1 fruit fly cellular context compared by ENCODE assay signal in genomic region chr2L:14706194-14706593, dm6.
TF ChIP-seq lines count a peak whose summit lies in the region.

No protein-coding gene starts in this region.

TF ChIP-seq in whole organism, embryonic, 481 proteins besides CTCF, POLR2A, EP300 and RAD21 (continued from another document and continues in another):
- TF ChIP-seq pan (optimal IDR thresholded peaks at IDR 0.05; lab: Kevin White, UChicago) = no peak
- TF ChIP-seq pan (GFP tag; optimal IDR thresholded peaks at IDR 0.05 in 1 of 2, IDR thresholded peaks at IDR 0.05 in 1 of 2) = peak in 1 of 2 experiments; percentile 77
- TF ChIP-seq Blimp-1 (GFP tag; optimal IDR thresholded peaks at IDR 0.05; lab: Kevin White, UChicago) = peak; percentile 67
- peak; percentile 46 for TF ChIP-seq CG13424 (tag; optimal IDR thresholded peaks at IDR 0.05; lab: Kevin White, UChicago)
- peak; percentile 58 for TF ChIP-seq gsb (GFP tag; IDR thresholded peaks at IDR 0.05; lab: Robert Waterston, UW)
- TF ChIP-seq Doc2 (GFP tag; IDR thresholded peaks at IDR 0.05; lab: Robert Waterston, UW) = no peak
- TF ChIP-seq Fer2 (tag; optimal IDR thresholded peaks at IDR 0.05; lab: Kevin White, UChicago) = peak; percentile 33
- TF ChIP-seq dmrt99B (tag; optimal IDR thresholded peaks at IDR 0.05; lab: Kevin White, UChicago) = peak; percentile 66
- TF ChIP-seq al (GFP tag; IDR thresholded peaks at IDR 0.05; lab: Robert Waterston, UW) = no peak
- TF ChIP-seq CG15011 (GFP tag; optimal IDR thresholded peaks at IDR 0.05; lab: Kevin White, UChicago) = no peak
- TF ChIP-seq cas (GFP tag; IDR thresholded peaks at IDR 0.05; lab: Robert Waterston, UW) = peak; percentile 49; the same call in 1 of the 2 replicates
- no peak for TF ChIP-seq crol (GFP tag; IDR thresholded peaks at IDR 0.05; lab: Robert Waterston, UW)
- no peak for TF ChIP-seq jing (GFP tag; optimal IDR thresholded peaks at IDR 0.05; lab: Kevin White, UChicago)
- peak; percentile 37 for TF ChIP-seq CG6654 (GFP tag; optimal IDR thresholded peaks at IDR 0.05; lab: Kevin White, UChicago)
- no peak for TF ChIP-seq vnd (GFP tag; IDR thresholded peaks at IDR 0.05; lab: Robert Waterston, UW; ENCODE audit: partially characterized antibody)
- no peak for TF ChIP-seq cad (GFP tag; optimal IDR thresholded peaks at IDR 0.05; lab: Kevin White, UChicago)
- peak; percentile 44 for TF ChIP-seq D19A (tag; optimal IDR thresholded peaks at IDR 0.05; lab: Kevin White, UChicago)
- peak; percentile 62 for TF ChIP-seq kay (GFP tag; optimal IDR thresholded peaks at IDR 0.05; lab: Kevin White, UChicago)
- peak; percentile 53 for TF ChIP-seq CG14710 (tag; optimal IDR thresholded peaks at IDR 0.05; lab: Kevin White, UChicago)
- TF ChIP-seq CG2129 (GFP tag; IDR thresholded peaks at IDR 0.05; lab: Robert Waterston, UW; ENCODE audit: partially characterized antibody) = no peak
- no peak for TF ChIP-seq aop (GFP tag; IDR thresholded peaks at IDR 0.05; lab: Robert Waterston, UW)
- no peak for TF ChIP-seq dan (GFP tag; IDR thresholded peaks at IDR 0.05; lab: Robert Waterston, UW)
- peak; percentile 77 for TF ChIP-seq CG3847 (GFP tag; IDR thresholded peaks at IDR 0.05; lab: Robert Waterston, UW)
- TF ChIP-seq otp (GFP tag; IDR thresholded peaks at IDR 0.05; lab: Robert Waterston, UW) = peak; percentile 78; the same call in 2 of the 3 replicates
- TF ChIP-seq Sry-β (GFP tag; optimal IDR thresholded peaks at IDR 0.05; lab: Kevin White, UChicago) = no peak
- TF ChIP-seq Antp (GFP tag; optimal IDR thresholded peaks at IDR 0.05; lab: Kevin White, UChicago) = peak; percentile 86
- peak; percentile 45 for TF ChIP-seq CG17802 (tag; optimal IDR thresholded peaks at IDR 0.05; lab: Kevin White, UChicago)
- TF ChIP-seq mam (GFP tag; optimal IDR thresholded peaks at IDR 0.05; lab: Kevin White, UChicago) = peak; percentile 69
- peak; percentile 77 for TF ChIP-seq CG32772 (GFP tag; IDR thresholded peaks at IDR 0.05; lab: Robert Waterston, UW)
- peak; percentile 44 for TF ChIP-seq CG4730 (GFP tag; IDR thresholded peaks at IDR 0.05; lab: Robert Waterston, UW)
- no peak for TF ChIP-seq eve (GFP tag; optimal IDR thresholded peaks at IDR 0.05; lab: Kevin White, UChicago)
- TF ChIP-seq pros (GFP tag; optimal IDR thresholded peaks at IDR 0.05; lab: Kevin White, UChicago) = no peak
- TF ChIP-seq CG17568 (GFP tag; optimal IDR thresholded peaks at IDR 0.05; lab: Kevin White, UChicago) = no peak
- TF ChIP-seq tgo (GFP tag; IDR thresholded peaks at IDR 0.05; lab: Robert Waterston, UW) = peak; percentile 68
- peak; percentile 91 for TF ChIP-seq NFAT (GFP tag; IDR thresholded peaks at IDR 0.05; lab: Robert Waterston, UW)
- TF ChIP-seq CG8281 (tag; optimal IDR thresholded peaks at IDR 0.05; lab: Kevin White, UChicago) = no peak
- TF ChIP-seq CG9437 (GFP tag; optimal IDR thresholded peaks at IDR 0.05; lab: Kevin White, UChicago) = no peak
- TF ChIP-seq CG17385 (GFP tag; optimal IDR thresholded peaks at IDR 0.05; lab: Kevin White, UChicago) = no peak
- TF ChIP-seq Drgx (GFP tag; IDR thresholded peaks at IDR 0.05; lab: Robert Waterston, UW) = peak; percentile 37; the same call in 1 of the 2 replicates
- peak; percentile 23 for TF ChIP-seq fd102C (GFP tag; optimal IDR thresholded peaks at IDR 0.05; lab: Kevin White, UChicago)
- TF ChIP-seq chn (GFP tag; optimal IDR thresholded peaks at IDR 0.05; lab: Kevin White, UChicago) = peak; percentile 67
- peak; percentile 60 for TF ChIP-seq E2f2 (GFP tag; IDR thresholded peaks at IDR 0.05; lab: Robert Waterston, UW)
- TF ChIP-seq pho (GFP tag; optimal IDR thresholded peaks at IDR 0.05; lab: Kevin White, UChicago) = peak; percentile 54
- peak; percentile 62 for TF ChIP-seq CG15601 (tag; optimal IDR thresholded peaks at IDR 0.05; lab: Kevin White, UChicago)
- TF ChIP-seq CG3407 (GFP tag; optimal IDR thresholded peaks at IDR 0.05; lab: Kevin White, UChicago) = no peak
- peak; percentile 68 for TF ChIP-seq emc (GFP tag; optimal IDR thresholded peaks at IDR 0.05; lab: Kevin White, UChicago)
- peak; percentile 1 for TF ChIP-seq CG12236 (GFP tag; optimal IDR thresholded peaks at IDR 0.05; lab: Kevin White, UChicago)
- TF ChIP-seq trem (tag; optimal IDR thresholded peaks at IDR 0.05; lab: Kevin White, UChicago) = peak; percentile 68
- peak; percentile 47; the same call in 1 of the 2 replicates for TF ChIP-seq Oaz (GFP tag; IDR thresholded peaks at IDR 0.05; lab: Robert Waterston, UW)
- TF ChIP-seq CG4820 (GFP tag; optimal IDR thresholded peaks at IDR 0.05; lab: Kevin White, UChicago) = peak; percentile 77
- no peak for TF ChIP-seq GATAe (GFP tag; conservative IDR thresholded peaks at IDR 0.05; lab: Robert Waterston, UW)
- TF ChIP-seq chif (GFP tag; optimal IDR thresholded peaks at IDR 0.05; lab: Kevin White, UChicago) = peak; percentile 65 to 88
- TF ChIP-seq CG10959 (GFP tag; IDR thresholded peaks at IDR 0.05; lab: Robert Waterston, UW) = peak; percentile 81
- peak; percentile 49 for TF ChIP-seq CG4328 (GFP tag; optimal IDR thresholded peaks at IDR 0.05; lab: Kevin White, UChicago)
- TF ChIP-seq ewg (GFP tag; optimal IDR thresholded peaks at IDR 0.05; lab: Kevin White, UChicago) = peak; percentile 23
- peak; percentile 56 for TF ChIP-seq CG7271 (tag; optimal IDR thresholded peaks at IDR 0.05; lab: Kevin White, UChicago)
- TF ChIP-seq CG34376 (GFP tag; optimal IDR thresholded peaks at IDR 0.05; lab: Kevin White, UChicago) = peak; percentile 16
- TF ChIP-seq CG18011 (GFP tag; optimal IDR thresholded peaks at IDR 0.05; lab: Kevin White, UChicago) = no peak
- peak; percentile 58 for TF ChIP-seq Bteb2 (GFP tag; optimal IDR thresholded peaks at IDR 0.05; lab: Kevin White, UChicago)
- peak; percentile 48 for TF ChIP-seq Ets97D (GFP tag; optimal IDR thresholded peaks at IDR 0.05; lab: Kevin White, UChicago)
- TF ChIP-seq CG10543 (GFP tag; optimal IDR thresholded peaks at IDR 0.05; lab: Kevin White, UChicago) = no peak
- no peak for TF ChIP-seq exex (tag; optimal IDR thresholded peaks at IDR 0.05; lab: Kevin White, UChicago)
- TF ChIP-seq gro (GFP tag; optimal IDR thresholded peaks at IDR 0.05; lab: Kevin White, UChicago) = peak; percentile 70
- TF ChIP-seq unc-4 (GFP tag; IDR thresholded peaks at IDR 0.05; lab: Robert Waterston, UW; ENCODE audit: partially characterized antibody) = no peak
- peak; percentile 51 for TF ChIP-seq CG15269 (tag; optimal IDR thresholded peaks at IDR 0.05; lab: Kevin White, UChicago)
- TF ChIP-seq E2f1 (GFP tag; IDR thresholded peaks at IDR 0.05; lab: Robert Waterston, UW) = peak; percentile 68
- TF ChIP-seq Bdp1 (GFP tag; optimal IDR thresholded peaks at IDR 0.05; lab: Kevin White, UChicago) = peak; percentile 42
- TF ChIP-seq gcm (GFP tag; optimal IDR thresholded peaks at IDR 0.05; lab: Kevin White, UChicago) = no peak
- no peak for TF ChIP-seq psq (GFP tag; optimal IDR thresholded peaks at IDR 0.05; lab: Kevin White, UChicago)
- TF ChIP-seq Poxn (GFP tag; IDR thresholded peaks at IDR 0.05; lab: Robert Waterston, UW) = no peak
- TF ChIP-seq Xrp1 (GFP tag; IDR thresholded peaks at IDR 0.05; lab: Robert Waterston, UW) = peak; percentile 56; the same call in 1 of the 2 replicates
- TF ChIP-seq z (GFP tag; IDR thresholded peaks at IDR 0.05; lab: Robert Waterston, UW) = no peak; the same call in 2 of the 3 replicates
- peak; percentile 4 for TF ChIP-seq D19B (GFP tag; optimal IDR thresholded peaks at IDR 0.05; lab: Kevin White, UChicago)
- TF ChIP-seq gce (GFP tag; IDR thresholded peaks at IDR 0.05; lab: Robert Waterston, UW) = no peak
- TF ChIP-seq CG8924 (tag; optimal IDR thresholded peaks at IDR 0.05; lab: Kevin White, UChicago) = no peak
- peak; percentile 84 for TF ChIP-seq Atf-2 (GFP tag; optimal IDR thresholded peaks at IDR 0.05; lab: Kevin White, UChicago)
- peak; percentile 37; the same call in 1 of the 2 replicates for TF ChIP-seq CG6272 (GFP tag; IDR thresholded peaks at IDR 0.05; lab: Robert Waterston, UW)
- TF ChIP-seq twi (tag; optimal IDR thresholded peaks at IDR 0.05; lab: Kevin White, UChicago) = peak; percentile 48
- no peak for TF ChIP-seq sqz (GFP tag; optimal IDR thresholded peaks at IDR 0.05; lab: Kevin White, UChicago)
- peak; percentile 88 for TF ChIP-seq CG11247 (GFP tag; IDR thresholded peaks at IDR 0.05; lab: Robert Waterston, UW)
- peak; percentile 97 for TF ChIP-seq Med (GFP tag; lab: Kevin White, UChicago)
- TF ChIP-seq dm (GFP tag; optimal IDR thresholded peaks at IDR 0.05; lab: Kevin White, UChicago) = peak; percentile 26
- no peak for TF ChIP-seq CG42726 (GFP tag; IDR thresholded peaks at IDR 0.05; lab: Robert Waterston, UW; ENCODE audit: partially characterized antibody)
- TF ChIP-seq CG2889 (GFP tag; IDR thresholded peaks at IDR 0.05; lab: Robert Waterston, UW) = no peak
- TF ChIP-seq CG4707 (GFP tag; optimal IDR thresholded peaks at IDR 0.05; lab: Kevin White, UChicago) = no peak
- peak; percentile 76 for TF ChIP-seq Side (GFP tag; optimal IDR thresholded peaks at IDR 0.05; lab: Kevin White, UChicago)
- TF ChIP-seq CG15514 (GFP tag; optimal IDR thresholded peaks at IDR 0.05; lab: Kevin White, UChicago) = peak; percentile 66
- TF ChIP-seq C15 (GFP tag; IDR thresholded peaks at IDR 0.05; lab: Robert Waterston, UW) = no peak
- peak; percentile 72 for TF ChIP-seq HLH3B (GFP tag; IDR thresholded peaks at IDR 0.05; lab: Robert Waterston, UW)
- peak; percentile 27 for TF ChIP-seq CG10565 (GFP tag; optimal IDR thresholded peaks at IDR 0.05; lab: Kevin White, UChicago)
- TF ChIP-seq repo (GFP tag; optimal IDR thresholded peaks at IDR 0.05; lab: Kevin White, UChicago) = peak; percentile 78
- peak; percentile 87 for TF ChIP-seq Rfx (GFP tag; IDR thresholded peaks at IDR 0.05; lab: Robert Waterston, UW)
- peak; percentile 28 for TF ChIP-seq wek (GFP tag; optimal IDR thresholded peaks at IDR 0.05; lab: Kevin White, UChicago)
- TF ChIP-seq slbo (GFP tag; IDR thresholded peaks at IDR 0.05; lab: Robert Waterston, UW) = peak; percentile 73
- 0 out of 2 replicates have a peak, but pooled peaks have one; percentile 45 for TF ChIP-seq Taf1 (GFP tag; IDR thresholded peaks at IDR 0.05; lab: Robert Waterston, UW)
- no peak for TF ChIP-seq Kr (GFP tag; optimal IDR thresholded peaks at IDR 0.05; lab: Kevin White, UChicago)
- TF ChIP-seq pita (GFP tag; optimal IDR thresholded peaks at IDR 0.05; lab: Kevin White, UChicago) = peak; percentile 46
- no peak for TF ChIP-seq zfh2 (GFP tag; optimal IDR thresholded peaks at IDR 0.05; lab: Kevin White, UChicago)
- TF ChIP-seq CG2712 (tag; optimal IDR thresholded peaks at IDR 0.05; lab: Kevin White, UChicago) = peak; percentile 78
- TF ChIP-seq CG18476 (GFP tag; optimal IDR thresholded peaks at IDR 0.05; lab: Kevin White, UChicago) = peak; percentile 12
- TF ChIP-seq CG8765 (GFP tag; IDR thresholded peaks at IDR 0.05; lab: Robert Waterston, UW) = peak; percentile 42; the same call in 1 of the 2 replicates
- peak; percentile 36 for TF ChIP-seq CG3065 (GFP tag; optimal IDR thresholded peaks at IDR 0.05; lab: Kevin White, UChicago)
- no peak for TF ChIP-seq crp (GFP tag; optimal IDR thresholded peaks at IDR 0.05; lab: Kevin White, UChicago)
- TF ChIP-seq CG4424 (GFP tag; optimal IDR thresholded peaks at IDR 0.05; lab: Kevin White, UChicago) = peak; percentile 82
- no peak for TF ChIP-seq ham (GFP tag; IDR thresholded peaks at IDR 0.05; lab: Robert Waterston, UW)
- 0 out of 3 replicates have a peak, but pooled peaks have one; percentile 29 for TF ChIP-seq CG6175 (GFP tag; IDR thresholded peaks at IDR 0.05; lab: Robert Waterston, UW)
- TF ChIP-seq sc (optimal IDR thresholded peaks at IDR 0.05; lab: Kevin White, UChicago) = no peak
- no peak for TF ChIP-seq sc (GFP tag; optimal IDR thresholded peaks at IDR 0.05; lab: Kevin White, UChicago)
- peak; percentile 65 for TF ChIP-seq B-H2 (GFP tag; optimal IDR thresholded peaks at IDR 0.05; lab: Kevin White, UChicago)
- peak; percentile 74 to 87 for TF ChIP-seq dpn (GFP tag; optimal IDR thresholded peaks at IDR 0.05; lab: Kevin White, UChicago)
- peak; percentile 75 for TF ChIP-seq bcd (GFP tag; optimal IDR thresholded peaks at IDR 0.05; lab: Kevin White, UChicago)
- TF ChIP-seq CG30431 (GFP tag; optimal IDR thresholded peaks at IDR 0.05; lab: Kevin White, UChicago) = peak; percentile 36
- TF ChIP-seq CG33213 (GFP tag; optimal IDR thresholded peaks at IDR 0.05; lab: Kevin White, UChicago) = peak; percentile 93
- peak; percentile 63 for TF ChIP-seq Sox102F (GFP tag; optimal IDR thresholded peaks at IDR 0.05; lab: Kevin White, UChicago)
- peak; percentile 39 for TF ChIP-seq slou (GFP tag; optimal IDR thresholded peaks at IDR 0.05; lab: Kevin White, UChicago)
- peak; percentile 48 for TF ChIP-seq sens-2 (GFP tag; IDR thresholded peaks at IDR 0.05; lab: Robert Waterston, UW)
- TF ChIP-seq Hand (GFP tag; optimal IDR thresholded peaks at IDR 0.05; lab: Kevin White, UChicago) = no peak
- TF ChIP-seq Dp (GFP tag; optimal IDR thresholded peaks at IDR 0.05; lab: Kevin White, UChicago) = peak; percentile 57
- no peak for TF ChIP-seq CG16813 (GFP tag; IDR thresholded peaks at IDR 0.05; lab: Robert Waterston, UW; ENCODE audit: partially characterized antibody)
- TF ChIP-seq nom (GFP tag; optimal IDR thresholded peaks at IDR 0.05; lab: Kevin White, UChicago) = no peak
- peak; percentile 76 for TF ChIP-seq lab (GFP tag; optimal IDR thresholded peaks at IDR 0.05; lab: Kevin White, UChicago)
- TF ChIP-seq zfh1 (GFP tag; IDR thresholded peaks at IDR 0.05; lab: Robert Waterston, UW) = peak; percentile 86
- TF ChIP-seq Dek (tag; optimal IDR thresholded peaks at IDR 0.05; lab: Kevin White, UChicago) = peak; percentile 16
- peak; percentile 78 for TF ChIP-seq CG4854 (GFP tag; optimal IDR thresholded peaks at IDR 0.05; lab: Kevin White, UChicago)
- peak; percentile 77 for TF ChIP-seq en (GFP tag; optimal IDR thresholded peaks at IDR 0.05; lab: Kevin White, UChicago)
- no peak for TF ChIP-seq CG1529 (GFP tag; optimal IDR thresholded peaks at IDR 0.05; lab: Kevin White, UChicago)
- TF ChIP-seq tx (GFP tag; optimal IDR thresholded peaks at IDR 0.05; lab: Kevin White, UChicago) = peak; percentile 39
- TF ChIP-seq ERR (GFP tag; optimal IDR thresholded peaks at IDR 0.05; lab: Kevin White, UChicago) = peak; percentile 27
- TF ChIP-seq bigmax (GFP tag; optimal IDR thresholded peaks at IDR 0.05; lab: Kevin White, UChicago) = no peak
- TF ChIP-seq prd (optimal IDR thresholded peaks at IDR 0.05; lab: Kevin White, UChicago) = peak in 1 of 2 experiments; percentile 84
- peak; percentile 84 for TF ChIP-seq prd (GFP tag; IDR thresholded peaks at IDR 0.05; lab: Robert Waterston, UW)
- TF ChIP-seq CG14014 (GFP tag; IDR thresholded peaks at IDR 0.05; lab: Robert Waterston, UW) = peak; percentile 45
- peak; percentile 14 for TF ChIP-seq CG7556 (GFP tag; optimal IDR thresholded peaks at IDR 0.05; lab: Kevin White, UChicago)
